Worm (Caenorhabditis elegans) whole organism, early embryonic: Measurements from ENCODE around the gene F19B6.10.

ENCODE experiments used
- B0310.2 ChIP-seq: sonication (generic microtip); optimal IDR thresholded peaks from 2 replicates; lab custom pipeline; 2016; ENCODE audit warnings: mild to moderate bottlenecking, missing genetic modification characterization, missing compliant biosample characterization
- F13C5.2 ChIP-seq: sonication (generic microtip); optimal IDR thresholded peaks from 2 replicates; lab custom pipeline; 2017; ENCODE audit warnings: mild to moderate bottlenecking, missing genetic modification characterization, inconsistent platforms, missing compliant biosample characterization
- aly-1 ChIP-seq: sonication (generic microtip); optimal IDR thresholded peaks from 2 replicates; lab custom pipeline; 2016; ENCODE audit warnings: missing genetic modification characterization, missing compliant biosample characterization
- ama-1 ChIP-seq: fragments of 150-350 bp; optimal IDR thresholded peaks from 2 replicates; lab custom pipeline; 2014
- ceh-13 ChIP-seq: fragments of 200-800 bp; sonication (Bioruptor generic); optimal IDR thresholded peaks from 2 replicates; lab custom pipeline; 2018; ENCODE audit warnings: mild to moderate bottlenecking, missing genetic modification characterization, missing compliant biosample characterization
- ceh-36 ChIP-seq: sonication (generic microtip); optimal IDR thresholded peaks from 2 replicates; lab custom pipeline; 2016; ENCODE audit warnings: missing genetic modification characterization, inconsistent platforms, missing compliant biosample characterization
- ets-7 ChIP-seq: sonication (generic microtip); optimal IDR thresholded peaks from 2 replicates; lab custom pipeline; 2016; ENCODE audit warnings: missing genotype, missing genetic modification characterization, missing compliant biosample characterization
- flt-1 ChIP-seq: fragments of 200-800 bp; sonication (Bioruptor generic); IDR thresholded peaks from 2 replicates; pipeline ENCODE4 v1.3.6; 2022; ENCODE audit warnings: missing genetic modification characterization, missing compliant biosample characterization
- hmbx-1 ChIP-seq: sonication (generic microtip); optimal IDR thresholded peaks from 2 replicates; lab custom pipeline; 2016; ENCODE audit warnings: mild to moderate bottlenecking, missing genetic modification characterization, missing compliant biosample characterization
- hmg-4 ChIP-seq: fragments of 200-800 bp; sonication (Bioruptor generic); optimal IDR thresholded peaks from 2 replicates; lab custom pipeline; 2018; ENCODE audit warnings: mild to moderate bottlenecking, missing genetic modification characterization, missing compliant biosample characterization
- hnd-1 ChIP-seq: sonication (generic microtip); optimal IDR thresholded peaks from 2 replicates; lab custom pipeline; 2016; ENCODE audit warnings: missing genetic modification characterization, missing compliant biosample characterization
- pes-1 ChIP-seq: fragments of 200-800 bp; sonication (Bioruptor generic); IDR thresholded peaks from 2 replicates; pipeline ENCODE4 v1.3.6; 2022; ENCODE audit warnings: missing genetic modification reagents, missing genetic modification characterization, missing compliant biosample characterization
- scrt-1 ChIP-seq: fragments of 200-800 bp; sonication (Bioruptor generic); IDR thresholded peaks from 2 replicates; pipeline ENCODE4 v1.3.6; 2022; ENCODE audit warnings: missing genetic modification characterization, missing compliant biosample characterization
- sea-1 ChIP-seq: fragments of 200-800 bp; sonication (Bioruptor generic); conservative IDR thresholded peaks from 2 replicates; pipeline ENCODE4 v1.3.6; 2022; ENCODE audit warnings: missing genetic modification characterization, missing compliant biosample characterization
- tbx-11 ChIP-seq: fragments of 200-800 bp; sonication (Bioruptor generic); IDR thresholded peaks from 2 replicates; pipeline ENCODE4 v1.3.6; 2022; ENCODE audit warnings: missing genetic modification characterization, missing compliant biosample characterization
- tbx-37 ChIP-seq: fragments of 200-800 bp; sonication (Bioruptor generic); conservative IDR thresholded peaks from 2 replicates; pipeline ENCODE4 v1.3.6; 2022; ENCODE audit warnings: missing genetic modification reagents, missing genetic modification characterization, missing compliant biosample characterization
- tra-4 ChIP-seq: sonication (generic microtip); optimal IDR thresholded peaks from 2 replicates; lab custom pipeline; 2017; ENCODE audit warnings: missing genetic modification characterization, missing compliant biosample characterization

Gene F19B6.10

DNA sequence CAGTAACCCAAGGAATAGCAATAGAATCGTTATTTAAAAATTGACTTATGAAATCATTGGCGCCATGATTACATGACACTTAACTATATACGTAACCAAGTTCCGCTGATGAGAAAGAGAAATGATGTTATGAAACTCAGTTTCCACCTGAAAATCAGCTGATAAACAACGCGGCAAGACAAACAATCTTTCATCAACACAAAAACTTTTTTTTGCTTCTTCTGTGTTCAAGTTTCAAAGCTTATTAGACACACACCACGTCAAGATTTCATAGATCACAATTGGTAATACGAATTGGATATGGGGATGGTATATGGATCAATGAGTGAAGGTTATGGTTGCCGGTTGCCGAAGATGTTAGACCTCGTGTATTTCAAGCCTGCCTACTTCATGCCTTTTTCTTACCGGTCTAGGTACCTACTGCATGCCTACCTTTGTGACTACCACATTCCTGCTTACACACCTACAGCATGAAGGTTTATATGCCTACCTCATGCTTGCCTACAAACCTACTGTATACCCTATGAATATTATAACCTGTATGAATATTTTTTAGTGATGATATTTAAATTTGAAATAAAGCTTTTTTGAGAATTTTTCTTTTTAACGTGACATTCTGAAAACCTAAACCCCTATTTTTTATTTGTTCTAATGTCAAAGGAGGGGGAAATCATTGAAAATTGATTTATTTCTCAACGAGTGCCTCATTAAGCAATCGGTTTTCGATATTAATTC, at the start of gene F19B6.10, which contains the start of gene wht-5:
Gene F19B6.10, plus strand, starts transcription at position 301 of the 735 bp plus-strand sequence.
Gene wht-5, plus strand, starts transcription at position 685 of the 735 bp plus-strand sequence.
- TF ChIP-seq sea-1 (GFP tag; lab: Robert Waterston, UW) (no peak), hmg-4 (no peak), tbx-11 (GFP tag; lab: Robert Waterston, UW) (no peak), ceh-36 (no peak), hnd-1 (tag; lab: Kevin White, UChicago) (no peak), ets-7 (no peak), scrt-1 (GFP tag; lab: Robert Waterston, UW) (no peak), ama-1 (no peak), F13C5.2 (tag; lab: Kevin White, UChicago) (no peak), tbx-37 (GFP tag; lab: Robert Waterston, UW) (no peak), hmbx-1 (tag; lab: Kevin White, UChicago) (no peak), B0310.2 (tag; lab: Kevin White, UChicago) (no peak), tra-4 (no peak), flt-1 (GFP tag; lab: Robert Waterston, UW) (no peak)

DNA sequence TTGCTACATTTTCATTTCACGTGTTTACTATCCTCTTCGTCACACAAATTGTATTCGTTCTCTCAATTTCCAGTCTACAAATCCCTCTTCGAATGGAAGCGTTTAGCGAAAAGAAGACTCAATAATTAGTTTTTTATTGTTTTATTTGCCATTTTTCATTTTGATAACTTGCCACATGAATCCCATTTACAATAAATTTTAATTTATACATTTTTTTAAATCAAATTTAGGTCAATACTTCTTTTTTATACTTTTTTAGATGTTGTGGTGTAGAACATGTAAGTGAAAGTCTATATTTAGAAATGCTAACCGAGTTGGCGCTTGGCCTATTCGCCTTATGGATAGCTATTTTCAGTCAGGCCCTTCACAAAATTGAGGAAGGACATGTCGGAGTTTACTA, 49.4 kb upstream of the F19B6.10 start, which contains the start of gene erl-1:
Gene erl-1, plus strand, starts transcription at position 301 of the 400 bp plus-strand sequence.
- no peak for TF ChIP-seq tbx-11 (GFP tag; lab: Robert Waterston, UW)
- TF ChIP-seq pes-1 (GFP tag; lab: Robert Waterston, UW): no peak
- TF ChIP-seq F13C5.2 (tag; lab: Kevin White, UChicago): no peak
- TF ChIP-seq scrt-1 (GFP tag; lab: Robert Waterston, UW): no peak
- TF ChIP-seq ama-1: no peak
- TF ChIP-seq tbx-37 (GFP tag; lab: Robert Waterston, UW): no peak
- TF ChIP-seq tra-4: no peak
- TF ChIP-seq aly-1: no peak
- no peak for TF ChIP-seq sea-1 (GFP tag; lab: Robert Waterston, UW)
- TF ChIP-seq hnd-1 (tag; lab: Kevin White, UChicago): no peak
- TF ChIP-seq hmg-4: no peak
- TF ChIP-seq B0310.2 (tag; lab: Kevin White, UChicago): no peak
- no peak for TF ChIP-seq ets-7
- TF ChIP-seq hmbx-1 (tag; lab: Kevin White, UChicago): no peak

DNA sequence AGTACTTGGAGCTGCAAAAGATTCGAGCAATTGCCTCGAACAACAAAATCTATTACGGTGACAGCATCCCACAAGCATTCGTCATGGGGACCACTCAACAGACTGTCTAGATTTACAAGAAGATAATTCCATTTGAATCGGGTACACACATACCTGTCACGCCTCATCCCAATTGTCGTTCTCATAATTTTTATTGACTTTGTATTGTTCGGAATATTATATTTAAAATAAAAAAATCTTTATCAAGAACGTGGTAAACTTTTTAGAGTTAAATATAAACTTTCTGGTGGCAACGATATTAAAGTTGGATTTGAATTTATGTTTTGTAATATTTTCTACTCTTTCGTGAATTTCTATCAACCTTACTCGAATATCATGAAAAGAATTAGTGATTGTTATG, 47.8 kb upstream of the F19B6.10 start, which contains the start of gene C42C1.9:
Gene C42C1.9, plus strand, starts transcription at position 301 of the 400 bp plus-strand sequence.
- TF ChIP-seq F13C5.2 (tag; lab: Kevin White, UChicago) (no peak), hmg-4 (no peak), hnd-1 (tag; lab: Kevin White, UChicago) (no peak), ceh-36 (no peak), flt-1 (GFP tag; lab: Robert Waterston, UW) (no peak), scrt-1 (GFP tag; lab: Robert Waterston, UW) (no peak), tbx-37 (GFP tag; lab: Robert Waterston, UW) (no peak), tra-4 (no peak), hmbx-1 (tag; lab: Kevin White, UChicago) (no peak), B0310.2 (tag; lab: Kevin White, UChicago) (no peak)

ce11 chrIV:12290744-12291143, 46.2 kb upstream of the F19B6.10 start, which contains the start of gene C42C1.8:
Gene C42C1.8, plus strand, starts transcription at chrIV:12291044.
- TF ChIP-seq tra-4: no peak
- no peak for TF ChIP-seq hmbx-1 (tag; lab: Kevin White, UChicago)
- TF ChIP-seq scrt-1 (GFP tag; lab: Robert Waterston, UW): no peak
- no peak for TF ChIP-seq ceh-13 (GFP tag; lab: Kevin White, UChicago)
- no peak for TF ChIP-seq ets-7
- no peak for TF ChIP-seq hnd-1 (tag; lab: Kevin White, UChicago)
- no peak for TF ChIP-seq tbx-37 (GFP tag; lab: Robert Waterston, UW)
- no peak for TF ChIP-seq ama-1
- TF ChIP-seq pes-1 (GFP tag; lab: Robert Waterston, UW): no peak
- TF ChIP-seq B0310.2 (tag; lab: Kevin White, UChicago): no peak
- no peak for TF ChIP-seq ceh-36
- no peak for TF ChIP-seq aly-1
- TF ChIP-seq tbx-11 (GFP tag; lab: Robert Waterston, UW): no peak
- TF ChIP-seq F13C5.2 (tag; lab: Kevin White, UChicago): no peak
- no peak for TF ChIP-seq sea-1 (GFP tag; lab: Robert Waterston, UW)
- no peak for TF ChIP-seq flt-1 (GFP tag; lab: Robert Waterston, UW)

DNA sequence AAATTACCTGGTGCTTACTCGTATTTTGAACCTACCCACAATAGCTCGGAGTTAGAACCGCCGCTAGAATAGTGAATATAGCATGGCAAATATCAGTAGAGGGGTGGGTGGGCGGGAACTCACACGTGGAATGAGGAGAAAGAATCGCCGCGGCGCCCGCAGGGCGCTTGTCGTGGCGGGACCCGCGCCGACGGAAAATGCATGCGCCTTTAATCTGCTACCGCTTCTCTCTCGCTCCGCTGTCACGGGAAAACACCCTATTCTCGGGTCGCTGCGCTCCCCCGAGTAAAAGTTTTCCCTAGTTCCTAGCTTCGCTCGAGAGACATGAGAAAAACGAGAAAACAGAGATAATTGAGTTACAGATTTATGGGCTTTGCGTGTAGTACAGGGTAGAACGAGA, 42.2 kb upstream of the F19B6.10 start:
- TF ChIP-seq pes-1 (GFP tag; lab: Robert Waterston, UW): 0 out of 2 replicates have a peak, but pooled peaks have one; percentile 19

ce11 chrIV:12301161-12301560, 35.8 kb upstream of the F19B6.10 start, which contains the start of gene oac-59:
Gene oac-59, minus strand, starts transcription at chrIV:12301261.
- TF ChIP-seq aly-1 (no peak), pes-1 (GFP tag; lab: Robert Waterston, UW) (no peak), ceh-36 (no peak), hmbx-1 (tag; lab: Kevin White, UChicago) (no peak), tra-4 (no peak)

ce11 chrIV:12302885-12303284, 34.1 kb upstream of the F19B6.10 start:
- TF ChIP-seq ceh-13 (GFP tag; lab: Kevin White, UChicago) (no peak), aly-1 (no peak), tbx-37 (GFP tag; lab: Robert Waterston, UW) (no peak), flt-1 (GFP tag; lab: Robert Waterston, UW) (no peak), ceh-36 (no peak), hnd-1 (tag; lab: Kevin White, UChicago) (no peak), tbx-11 (GFP tag; lab: Robert Waterston, UW) (no peak), hmg-4 (no peak), scrt-1 (GFP tag; lab: Robert Waterston, UW) (no peak)
